Fruit fly (Drosophila melanogaster) whole organism, wandering third instar larva: ENCODE results near the gene CG10949.
A peak's percentile ranks its signal among the peaks of the same experiment; 100 is the strongest.

ENCODE experiments used
- Abd-B ChIP-seq: fragments of >200 bp; optimal IDR thresholded peaks from 2 replicates; lab custom pipeline; 2017; ENCODE audit warnings: missing biosample characterization, missing genetic modification characterization
- CG32264 ChIP-seq: fragments of 200-800 bp; sonication (Bioruptor generic); optimal IDR thresholded peaks from 2 replicates; lab custom pipeline; 2016; ENCODE audit warnings: missing biosample characterization, missing genetic modification characterization
- CG9705 ChIP-seq: fragments of 200-800 bp; sonication (Bioruptor generic); optimal IDR thresholded peaks from 2 replicates; lab custom pipeline; 2018; ENCODE audit warnings: missing biosample characterization, mild to moderate bottlenecking, missing genetic modification characterization
- CrebA ChIP-seq: fragments of 200-800 bp; sonication (Bioruptor generic); optimal IDR thresholded peaks from 2 replicates; lab custom pipeline; 2016; ENCODE audit warnings: missing biosample characterization, mild to moderate bottlenecking, missing genetic modification characterization, borderline replicate concordance
- Dfd ChIP-seq: fragments of >200 bp; optimal IDR thresholded peaks from 2 replicates; lab custom pipeline; 2017; ENCODE audit warnings: missing biosample characterization, missing genetic modification characterization
- Dif ChIP-seq: fragments of 200-275, 200-300 bp; sonication (Bioruptor generic); optimal IDR thresholded peaks from 2 replicates; lab custom pipeline; 2018; ENCODE audit warnings: missing biosample characterization, missing genetic modification characterization; ENCODE audit not compliant: partially characterized antibody
- GATAd ChIP-seq: sonication (Bioruptor generic); optimal IDR thresholded peaks from 2 replicates; lab custom pipeline; 2016; ENCODE audit warnings: missing biosample characterization, missing genetic modification characterization
- HLH106 ChIP-seq: fragments of 200-800 bp; optimal IDR thresholded peaks from 3 replicates; lab custom pipeline; 2019; ENCODE audit warnings: missing biosample characterization, mild to moderate bottlenecking, missing genetic modification characterization, moderate library complexity
- Hnf4 ChIP-seq: fragments of 200-800 bp; sonication (Bioruptor generic); optimal IDR thresholded peaks from 2 replicates; lab custom pipeline; 2016; ENCODE audit warnings: missing biosample characterization, mild to moderate bottlenecking, missing genetic modification characterization
- Hr78 ChIP-seq: fragments of >200 bp; optimal IDR thresholded peaks from 2 replicates; lab custom pipeline; 2017; ENCODE audit warnings: missing biosample characterization, missing genetic modification characterization
- Hr83 ChIP-seq: fragments of 200-300 bp; sonication (Bioruptor generic); optimal IDR thresholded peaks from 2 replicates; lab custom pipeline; 2016; ENCODE audit warnings: missing biosample characterization, mild to moderate bottlenecking, missing genetic modification characterization, moderate library complexity; ENCODE audit not compliant: poor library complexity, severe bottlenecking
- Jra ChIP-seq: sonication (Bioruptor generic); optimal IDR thresholded peaks from 2 replicates; lab custom pipeline; 2016; ENCODE audit warnings: missing biosample characterization, missing genetic modification characterization
- Mio ChIP-seq: sonication (Bioruptor generic); optimal IDR thresholded peaks from 2 replicates; lab custom pipeline; 2016; ENCODE audit warnings: missing biosample characterization, missing genetic modification characterization
- Myc ChIP-seq: fragments of >200 bp; optimal IDR thresholded peaks from 2 replicates; lab custom pipeline; 2017
- N ChIP-seq: fragments of >200 bp; optimal IDR thresholded peaks from 2 replicates; lab custom pipeline; 2018; ENCODE audit warnings: missing biosample characterization, missing external identifiers, missing genetic modification characterization
- OdsH ChIP-seq: fragments of 200-800 bp; sonication (Bioruptor generic); optimal IDR thresholded peaks from 2 replicates; lab custom pipeline; 2016; ENCODE audit warnings: missing biosample characterization, mild to moderate bottlenecking, missing genetic modification characterization
- Rel ChIP-seq, 2 experiments: fragments of 200-800 bp; sonication (Bioruptor generic) in 1 of 2; optimal IDR thresholded peaks; 2 replicates in 1 of 2; 3 replicates in 1 of 2; lab custom pipeline; 2016 to 2019; ENCODE audit warnings: mild to moderate bottlenecking in 2 of 2, missing biosample characterization in 2 of 2, missing genetic modification characterization in 2 of 2, moderate library complexity in 1 of 2
- Sp1 ChIP-seq: fragments of 200-800 bp; sonication (Bioruptor generic); optimal IDR thresholded peaks from 3 replicates; lab custom pipeline; 2019; ENCODE audit warnings: missing biosample characterization, mild to moderate bottlenecking, missing genetic modification characterization, moderate library complexity
- Vsx2 ChIP-seq: fragments of 200-300, 225-300 bp; sonication (Bioruptor generic); optimal IDR thresholded peaks from 2 replicates; lab custom pipeline; 2018; ENCODE audit warnings: missing biosample characterization, missing genetic modification characterization; ENCODE audit not compliant: partially characterized antibody
- br ChIP-seq: fragments of 200-800 bp; sonication (Bioruptor generic); optimal IDR thresholded peaks from 2 replicates; lab custom pipeline; 2016; ENCODE audit warnings: missing biosample characterization, missing genetic modification characterization
- dl ChIP-seq, 2 experiments: fragments of 175-275, 200-275 bp in 1 of 2; fragments of 200-275 bp in 1 of 2; sonication (Bioruptor generic); optimal IDR thresholded peaks; lab custom pipeline; 2018; ENCODE audit warnings: mild to moderate bottlenecking in 2 of 2, missing biosample characterization in 2 of 2, missing genetic modification characterization in 2 of 2, moderate library complexity in 2 of 2; ENCODE audit not compliant: partially characterized antibody in 2 of 2, insufficient read depth in 1 of 2
- dmrt93B ChIP-seq: fragments of 200-800 bp; sonication (Bioruptor generic); optimal IDR thresholded peaks from 2 replicates; lab custom pipeline; 2018; ENCODE audit warnings: missing biosample characterization, mild to moderate bottlenecking, missing genetic modification characterization
- dsf ChIP-seq: sonication (Bioruptor generic); optimal IDR thresholded peaks from 2 replicates; lab custom pipeline; 2016; ENCODE audit warnings: missing biosample characterization, missing genetic modification characterization, borderline replicate concordance
- ey ChIP-seq: fragments of 200-800 bp; sonication (Bioruptor generic); optimal IDR thresholded peaks from 2 replicates; lab custom pipeline; 2016; ENCODE audit warnings: missing biosample characterization, missing genetic modification characterization
- fru ChIP-seq: fragments of 200-800 bp; sonication (Bioruptor generic); optimal IDR thresholded peaks from 3 replicates; lab custom pipeline; 2016; ENCODE audit warnings: missing biosample characterization, mild to moderate bottlenecking, missing genetic modification characterization
- h ChIP-seq: fragments of 200-800 bp; sonication (Bioruptor generic); optimal IDR thresholded peaks from 3 replicates; lab custom pipeline; 2016; ENCODE audit warnings: missing biosample characterization, mild to moderate bottlenecking, missing genetic modification characterization
- jim ChIP-seq: fragments of 175-275, 200-325 bp; sonication (Bioruptor generic); optimal IDR thresholded peaks from 2 replicates; lab custom pipeline; 2016; ENCODE audit warnings: missing biosample characterization, mild to moderate bottlenecking, missing genetic modification characterization
- pan ChIP-seq: fragments of >200 bp; optimal IDR thresholded peaks from 2 replicates; lab custom pipeline; 2017
- psq ChIP-seq: fragments of 200-800 bp; sonication (Bioruptor generic); optimal IDR thresholded peaks from 3 replicates; lab custom pipeline; 2017; ENCODE audit warnings: missing biosample characterization, mild to moderate bottlenecking, missing genetic modification characterization, moderate library complexity
- rgr ChIP-seq: fragments of 200-800 bp; sonication (Bioruptor generic); optimal IDR thresholded peaks from 3 replicates; lab custom pipeline; 2016; ENCODE audit warnings: missing biosample characterization, mild to moderate bottlenecking, missing genetic modification characterization
- sage ChIP-seq: fragments of 200-800 bp; sonication (Bioruptor generic); optimal IDR thresholded peaks from 2 replicates; lab custom pipeline; 2016; ENCODE audit warnings: missing biosample characterization, mild to moderate bottlenecking, missing genetic modification characterization
- sv ChIP-seq: fragments of 200-800 bp; sonication (Bioruptor generic); optimal IDR thresholded peaks from 3 replicates; lab custom pipeline; 2016; ENCODE audit warnings: missing biosample characterization, missing genetic modification characterization
- usp ChIP-seq: fragments of >200 bp; optimal IDR thresholded peaks from 2 replicates; lab custom pipeline; 2017; ENCODE audit warnings: missing biosample characterization, missing genetic modification characterization
- woc ChIP-seq: sonication (Bioruptor generic); optimal IDR thresholded peaks from 2 replicates; lab custom pipeline; 2016; ENCODE audit warnings: missing biosample characterization, mild to moderate bottlenecking, missing genetic modification characterization

The CG10949 gene

dm6 chr2L:20429458-20429857 lies 12.7 kb upstream of the CG10949 start:
- TF ChIP-seq dsf (GFP tag; lab: Kevin White, UChicago) (no peak), Rel (GFP tag; optimal IDR thresholded peaks at IDR 0.05; lab: Kevin White, UChicago) (no peak), Rel (tag; optimal IDR thresholded peaks at IDR 0.05; lab: Kevin White, UChicago) (no peak), Dfd (GFP tag; lab: Kevin White, UChicago) (no peak), CrebA (GFP tag; lab: Kevin White, UChicago) (no peak), h (GFP tag; lab: Kevin White, UChicago) (no peak), OdsH (GFP tag; lab: Kevin White, UChicago) (no peak), sv (no peak), Jra (GFP tag; lab: Kevin White, UChicago) (no peak), ey (GFP tag; lab: Kevin White, UChicago) (no peak)

- TF ChIP-seq OdsH (GFP tag; lab: Kevin White, UChicago) (peak; percentile 51), Jra (GFP tag; lab: Kevin White, UChicago) (no peak), pan (lab: Kevin White, UChicago) (no peak), Hnf4 (GFP tag; lab: Kevin White, UChicago) (no peak), Hr83 (peak; percentile 26), Vsx2 (GFP tag; lab: Kevin White, UChicago) (peak; percentile 34), dl (GFP tag; optimal IDR thresholded peaks at IDR 0.05; lab: Kevin White, UChicago; ENCODE audit: insufficient read depth in 1 of 2, partially characterized antibody in 2 of 2) (no peak), usp (GFP tag; lab: Kevin White, UChicago) (no peak), CrebA (GFP tag; lab: Kevin White, UChicago) (no peak), dsf (GFP tag; lab: Kevin White, UChicago) (no peak), dmrt93B (no peak), psq (GFP tag; lab: Kevin White, UChicago) (peak; percentile 39), HLH106 (tag; lab: Kevin White, UChicago) (no peak), Myc (peak; percentile 64), Sp1 (GFP tag; lab: Kevin White, UChicago) (peak; percentile 16), jim (GFP tag; lab: Kevin White, UChicago) (no peak), Mio (GFP tag; lab: Kevin White, UChicago) (no peak), Rel (GFP tag; optimal IDR thresholded peaks at IDR 0.05; lab: Kevin White, UChicago) (peak; percentile 36), Rel (tag; optimal IDR thresholded peaks at IDR 0.05; lab: Kevin White, UChicago) (peak; percentile 61), Hr78 (GFP tag; lab: Kevin White, UChicago) (no peak), ey (GFP tag; lab: Kevin White, UChicago) (no peak), rgr (GFP tag; lab: Kevin White, UChicago) (peak; percentile 48), CG32264 (GFP tag; lab: Kevin White, UChicago) (no peak), br (GFP tag; lab: Kevin White, UChicago) (peak; percentile 2), N (no peak), GATAd (GFP tag; lab: Kevin White, UChicago) (no peak), fru (GFP tag; lab: Kevin White, UChicago) (no peak), sage (GFP tag; lab: Kevin White, UChicago) (no peak), h (GFP tag; lab: Kevin White, UChicago) (peak; percentile 44), woc (GFP tag; lab: Kevin White, UChicago) (no peak)
Observed at dm6 chr2L:20428756-20429408, 12.2 kb upstream of the CG10949 start.

dm6 chr2L:20428382-20428755 lies 11.7 kb upstream of the CG10949 start:
- TF ChIP-seq OdsH (GFP tag; lab: Kevin White, UChicago) = no peak
- no peak for TF ChIP-seq Jra (GFP tag; lab: Kevin White, UChicago)
- no peak for TF ChIP-seq Myc
- no peak for TF ChIP-seq psq (GFP tag; lab: Kevin White, UChicago)
- no peak for TF ChIP-seq ey (GFP tag; lab: Kevin White, UChicago)
- no peak for TF ChIP-seq sv
- no peak for TF ChIP-seq dsf (GFP tag; lab: Kevin White, UChicago)
- no peak for TF ChIP-seq dl (GFP tag; optimal IDR thresholded peaks at IDR 0.05; lab: Kevin White, UChicago; ENCODE audit: insufficient read depth in 1 of 2, partially characterized antibody in 2 of 2)
- TF ChIP-seq fru (GFP tag; lab: Kevin White, UChicago) = no peak
- TF ChIP-seq Hr83 = no peak
- no peak for TF ChIP-seq N
- TF ChIP-seq usp (GFP tag; lab: Kevin White, UChicago) = no peak
- no peak for TF ChIP-seq CrebA (GFP tag; lab: Kevin White, UChicago)
- TF ChIP-seq Abd-B (GFP tag; lab: Kevin White, UChicago) = no peak
- TF ChIP-seq sage (GFP tag; lab: Kevin White, UChicago) = no peak
- no peak for TF ChIP-seq CG9705 (GFP tag; lab: Kevin White, UChicago)
- no peak for TF ChIP-seq CG32264 (GFP tag; lab: Kevin White, UChicago)
- TF ChIP-seq Dif (GFP tag; lab: Kevin White, UChicago) = no peak
- TF ChIP-seq Hnf4 (GFP tag; lab: Kevin White, UChicago) = no peak
